Fruit fly (Drosophila melanogaster): ENCODE measurements around the gene Mcm3.
A peak's percentile ranks its signal among the peaks of the same experiment; 100 is the strongest.

Gene Mcm3

dm6 chrX:5329266-5329898, 5.7 kb downstream of the Mcm3 start, which contains the start of the genes CG3309 and XRCC1 (continued):
- no peak for TF ChIP-seq CG31224 (GFP tag; IDR thresholded peaks at IDR 0.05)
- no peak for TF ChIP-seq bab2 (GFP tag; optimal IDR thresholded peaks at IDR 0.05)
- peak; percentile 25 for TF ChIP-seq NfI (GFP tag; optimal IDR thresholded peaks at IDR 0.05)
- TF ChIP-seq CG33213 (GFP tag; optimal IDR thresholded peaks at IDR 0.05) = no peak
- peak; percentile 34 for TF ChIP-seq Abd-B (GFP tag; optimal IDR thresholded peaks at IDR 0.05)
- TF ChIP-seq pb (GFP tag; optimal IDR thresholded peaks at IDR 0.05) = no peak
- TF ChIP-seq klu (GFP tag; IDR thresholded peaks at IDR 0.05) = peak; percentile 51; the same call in 1 of the 2 replicates
- no peak for TF ChIP-seq Kr (GFP tag; optimal IDR thresholded peaks at IDR 0.05)
- TF ChIP-seq Rfx (GFP tag; IDR thresholded peaks at IDR 0.05) = peak; percentile 61
- TF ChIP-seq tin (GFP tag; optimal IDR thresholded peaks at IDR 0.05) = peak; percentile 17
- peak; percentile 31 for TF ChIP-seq ind (GFP tag; optimal IDR thresholded peaks at IDR 0.05)
- TF ChIP-seq CG34422 (GFP tag; IDR thresholded peaks at IDR 0.05) = peak; percentile 78; the same call in 2 of the 3 replicates
- TF ChIP-seq CG10959 (GFP tag; IDR thresholded peaks at IDR 0.05) = no peak
- TF ChIP-seq Scr (GFP tag; IDR thresholded peaks at IDR 0.05; ENCODE audit: partially characterized antibody) = peak; percentile 94
- no peak for TF ChIP-seq fu2 (GFP tag; optimal IDR thresholded peaks at IDR 0.05)
- no peak for TF ChIP-seq CG15011 (GFP tag; optimal IDR thresholded peaks at IDR 0.05)
- no peak for TF ChIP-seq CG1529 (GFP tag; optimal IDR thresholded peaks at IDR 0.05)
- no peak for TF ChIP-seq eyg (GFP tag; optimal IDR thresholded peaks at IDR 0.05)
- TF ChIP-seq fd96Cb (tag; optimal IDR thresholded peaks at IDR 0.05) = peak; percentile 23
- no peak for TF ChIP-seq Hand (GFP tag; optimal IDR thresholded peaks at IDR 0.05)
- TF ChIP-seq btn (GFP tag; optimal IDR thresholded peaks at IDR 0.05) = no peak
- no peak for TF ChIP-seq gsb (GFP tag; IDR thresholded peaks at IDR 0.05)
- no peak for TF ChIP-seq BtbVII (GFP tag; optimal IDR thresholded peaks at IDR 0.05)
- no peak for TF ChIP-seq ems (GFP tag; optimal IDR thresholded peaks at IDR 0.05)
- no peak for TF ChIP-seq z (GFP tag; IDR thresholded peaks at IDR 0.05)
- no peak for TF ChIP-seq Nf-YA (GFP tag; IDR thresholded peaks at IDR 0.05)
- TF ChIP-seq HLHmδ (GFP tag; optimal IDR thresholded peaks at IDR 0.05) = no peak
- peak; percentile 41 for TF ChIP-seq CG10979 (tag; optimal IDR thresholded peaks at IDR 0.05)
- TF ChIP-seq Lpt (GFP tag; optimal IDR thresholded peaks at IDR 0.05) = no peak
- peak; percentile 71 for TF ChIP-seq nerfin-2 (GFP tag; IDR thresholded peaks at IDR 0.05; ENCODE audit: partially characterized antibody)
- TF ChIP-seq Fer2 (tag; optimal IDR thresholded peaks at IDR 0.05) = peak; percentile 4
- no peak for TF ChIP-seq ap (GFP tag; IDR thresholded peaks at IDR 0.05)
- TF ChIP-seq CG2875 (GFP tag; optimal IDR thresholded peaks at IDR 0.05) = no peak
- TF ChIP-seq CG3281 (GFP tag; optimal IDR thresholded peaks at IDR 0.05) = no peak
- TF ChIP-seq br (optimal IDR thresholded peaks at IDR 0.05) = no peak
- TF ChIP-seq Adf1 (GFP tag; IDR thresholded peaks at IDR 0.05) = peak; percentile 38; the same call in 1 of the 2 replicates
- TF ChIP-seq crc (GFP tag; optimal IDR thresholded peaks at IDR 0.05) = no peak
- peak; percentile 16 for TF ChIP-seq lbe (GFP tag; optimal IDR thresholded peaks at IDR 0.05)
- TF ChIP-seq Bgb (GFP tag; IDR thresholded peaks at IDR 0.05; ENCODE audit: partially characterized antibody) = peak; percentile 80
- TF ChIP-seq vvl (GFP tag; IDR thresholded peaks at IDR 0.05) = peak; percentile 69
- no peak for TF ChIP-seq CG6654 (GFP tag; optimal IDR thresholded peaks at IDR 0.05)
- no peak for TF ChIP-seq ftz-f1 (GFP tag; optimal IDR thresholded peaks at IDR 0.05)
- TF ChIP-seq ato (GFP tag; IDR thresholded peaks at IDR 0.05; ENCODE audit: partially characterized antibody) = peak; percentile 55
- peak; percentile 62 for TF ChIP-seq grau (tag; optimal IDR thresholded peaks at IDR 0.05)
- TF ChIP-seq Hey (tag; optimal IDR thresholded peaks at IDR 0.05) = no peak
- peak; percentile 89 for TF ChIP-seq sqz (GFP tag; optimal IDR thresholded peaks at IDR 0.05)
- peak; percentile 65 for TF ChIP-seq CG18262 (tag; optimal IDR thresholded peaks at IDR 0.05)
- peak; percentile 58 for TF ChIP-seq dmrt11E (tag; optimal IDR thresholded peaks at IDR 0.05)
- peak; percentile 81 for TF ChIP-seq hb (GFP tag; IDR thresholded peaks at IDR 0.05; ENCODE audit: partially characterized antibody)
- peak; percentile 27; the same call in 1 of the 2 replicates for TF ChIP-seq peb (GFP tag; IDR thresholded peaks at IDR 0.05)
- no peak for TF ChIP-seq lab (GFP tag; optimal IDR thresholded peaks at IDR 0.05)
